Worm (Caenorhabditis elegans): ENCODE results near the gene spp-13.

Gene spp-13

DNA sequence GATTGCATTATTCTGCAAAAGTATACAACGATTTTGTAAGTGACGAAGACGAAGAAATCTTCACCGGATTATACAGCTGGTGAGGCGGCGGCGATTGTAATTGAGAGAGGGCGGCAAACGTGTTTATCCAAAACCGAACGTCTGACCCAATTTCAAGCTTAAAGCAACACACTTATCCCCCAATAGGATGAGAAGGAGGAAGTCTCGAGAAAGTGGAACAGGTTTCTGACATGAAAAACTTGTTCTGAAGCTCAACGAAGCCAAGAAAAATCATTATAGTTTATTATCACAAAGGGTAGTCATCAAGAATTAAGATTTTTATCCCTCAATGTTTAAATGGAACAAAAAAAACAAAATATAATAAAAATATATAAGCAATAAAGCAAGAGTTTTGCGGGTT lies at the start of gene spp-13:
Gene spp-13 (minus strand): TSS at position 143 of the 400 bp plus-strand sequence.
- TF ChIP-seq hlh-1 (tag; optimal IDR thresholded peaks at IDR 0.05) (no peak), nhr-28 (tag; optimal IDR thresholded peaks at IDR 0.05) (no peak), nhr-76 (tag; optimal IDR thresholded peaks at IDR 0.05) (no peak), ceh-43 (GFP tag; optimal IDR thresholded peaks at IDR 0.05) (no peak), ces-1 (GFP tag; optimal IDR thresholded peaks at IDR 0.05) (peak; percentile 33), ham-2 (GFP tag; optimal IDR thresholded peaks at IDR 0.05) (peak; percentile 3), flh-1 (GFP tag; optimal IDR thresholded peaks at IDR 0.05) (no peak), elt-3 (tag; optimal IDR thresholded peaks at IDR 0.05) (no peak)

DNA sequence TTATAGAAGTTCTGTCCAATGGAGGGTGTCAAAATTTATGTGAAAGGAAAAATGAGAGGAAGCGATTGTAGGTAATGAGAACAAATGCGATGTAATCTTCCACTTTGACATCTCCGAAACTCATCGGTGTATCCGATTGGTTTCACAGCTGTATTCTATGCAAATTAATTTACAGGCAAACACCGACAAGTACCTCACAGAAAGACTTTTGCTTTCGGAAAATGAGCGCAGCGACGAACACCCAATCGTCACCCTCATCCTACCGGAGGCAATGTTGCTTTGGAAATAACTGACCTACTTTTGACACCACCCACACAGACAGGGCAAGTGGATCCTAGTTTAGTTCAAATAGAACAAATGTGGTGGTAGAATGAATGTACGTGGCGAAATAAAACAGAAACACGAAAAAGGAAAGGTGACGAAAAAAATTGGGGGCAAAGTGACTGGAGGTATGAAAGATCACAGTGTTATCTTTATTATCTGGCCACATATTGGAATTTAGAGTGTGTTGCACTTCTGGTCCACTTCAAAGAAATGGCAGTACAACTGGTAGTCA lies 45.6 kb upstream of the spp-13 start:
- TF ChIP-seq lin-32 (GFP tag; optimal IDR thresholded peaks at IDR 0.05) (no peak), elt-1 (tag; optimal IDR thresholded peaks at IDR 0.05; ENCODE audit: borderline replicate concordance, insufficient read depth) (peak; percentile 44)

DNA sequence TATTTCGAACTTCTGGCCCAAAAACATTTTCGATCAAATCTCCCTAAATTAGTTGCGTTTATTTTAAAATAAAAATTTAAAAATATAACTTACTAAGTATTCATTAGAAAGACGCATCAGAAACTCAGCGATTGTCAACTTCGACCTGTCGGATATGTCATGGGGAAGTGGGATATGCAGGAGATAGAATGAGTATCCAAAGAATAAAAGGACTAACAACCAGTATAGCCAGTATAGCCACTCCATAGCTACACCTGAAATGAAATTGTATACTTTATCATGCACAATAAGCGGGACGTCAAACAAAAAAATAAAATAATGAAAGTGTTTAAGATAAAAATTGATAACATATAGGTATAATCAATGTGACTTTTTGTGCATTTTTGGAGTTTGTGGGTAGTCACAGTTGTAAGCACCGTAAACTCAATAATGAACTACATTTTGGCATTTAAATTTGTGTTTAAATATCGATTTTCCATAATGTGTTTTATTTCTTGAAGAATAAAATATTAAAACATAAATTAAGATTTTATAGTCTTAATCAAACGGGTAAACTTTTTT lies 44.8 kb upstream of the spp-13 start, which contains the start of gene F16F9.4:
Gene F16F9.4 (minus strand): TSS at position 276 of the 561 bp plus-strand sequence.
- no peak for TF ChIP-seq zip-8 (tag; optimal IDR thresholded peaks at IDR 0.05)
- no peak for TF ChIP-seq unc-120 (tag; optimal IDR thresholded peaks at IDR 0.05; ENCODE audit: poor library complexity, severe bottlenecking)
- TF ChIP-seq nhr-2 (tag; optimal IDR thresholded peaks at IDR 0.05) = no peak
- no peak for TF ChIP-seq hlh-1 (tag; optimal IDR thresholded peaks at IDR 0.05)
- TF ChIP-seq tbx-8 (GFP tag; optimal IDR thresholded peaks at IDR 0.05) = no peak
- no peak for TF ChIP-seq ham-2 (GFP tag; optimal IDR thresholded peaks at IDR 0.05)
- TF ChIP-seq ceh-83 (GFP tag; optimal IDR thresholded peaks at IDR 0.05) = no peak
- no peak for TF ChIP-seq nhr-76 (tag; optimal IDR thresholded peaks at IDR 0.05)

DNA sequence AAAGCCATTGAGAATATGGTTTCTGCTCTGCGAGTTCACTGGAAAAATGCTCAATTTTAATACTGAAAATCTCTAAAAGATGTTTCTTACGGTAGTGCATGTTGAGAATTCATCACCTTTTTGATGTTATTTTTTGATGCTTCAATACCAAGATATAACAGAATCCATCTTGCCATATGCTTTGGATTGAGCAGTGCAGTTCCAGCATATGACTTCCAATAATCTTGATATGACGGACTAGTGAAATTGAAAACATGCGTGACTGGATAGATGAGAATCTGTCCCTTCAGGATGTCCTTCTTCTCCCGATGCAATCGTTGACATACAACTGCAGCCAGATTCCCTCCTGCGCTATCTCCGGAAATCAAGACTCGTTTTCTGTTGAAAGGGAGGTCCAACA lies 42.6 kb upstream of the spp-13 start:
- TF ChIP-seq elt-1 (tag; optimal IDR thresholded peaks at IDR 0.05; ENCODE audit: borderline replicate concordance, insufficient read depth) (peak; percentile 60), mls-2 (tag; optimal IDR thresholded peaks at IDR 0.05) (no peak)

DNA sequence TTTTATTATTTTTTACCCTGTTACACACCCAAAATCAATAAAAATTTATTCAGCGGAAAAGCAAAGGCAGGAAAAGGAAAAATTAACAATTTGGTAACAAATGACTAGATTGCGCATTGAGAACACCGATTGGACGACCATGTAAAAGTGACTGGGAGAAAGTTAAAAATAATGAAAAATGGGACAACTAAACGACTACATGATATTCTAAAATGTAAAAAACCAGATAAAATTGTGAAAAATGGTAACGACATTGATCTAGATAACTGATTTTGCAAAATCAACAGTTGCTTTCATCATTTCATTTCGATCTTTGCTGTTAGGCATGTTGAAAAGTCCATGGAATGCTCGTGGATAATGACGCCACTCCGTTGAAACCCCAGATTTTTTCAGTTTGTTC lies 41.5 kb upstream of the spp-13 start:
- no peak for TF ChIP-seq nhr-12 (tag; optimal IDR thresholded peaks at IDR 0.05)
- TF ChIP-seq nhr-2 (tag; optimal IDR thresholded peaks at IDR 0.05) = no peak
- no peak for TF ChIP-seq unc-62 (GFP tag; optimal IDR thresholded peaks at IDR 0.05)
- TF ChIP-seq lin-13 (tag; optimal IDR thresholded peaks at IDR 0.05) = no peak
- no peak for TF ChIP-seq sptf-1 (tag; optimal IDR thresholded peaks at IDR 0.05)
- TF ChIP-seq ceh-39 (tag; optimal IDR thresholded peaks at IDR 0.05) = no peak
- no peak for TF ChIP-seq ham-2 (GFP tag; optimal IDR thresholded peaks at IDR 0.05)
- no peak for TF ChIP-seq elt-1 (tag; optimal IDR thresholded peaks at IDR 0.05; ENCODE audit: borderline replicate concordance, insufficient read depth)
- TF ChIP-seq snpc-4 (tag; optimal IDR thresholded peaks at IDR 0.05) = no peak
- no peak for TF ChIP-seq ces-1 (GFP tag; optimal IDR thresholded peaks at IDR 0.05)
- TF ChIP-seq pha-4 (tag; optimal IDR thresholded peaks at IDR 0.05) = no peak

DNA sequence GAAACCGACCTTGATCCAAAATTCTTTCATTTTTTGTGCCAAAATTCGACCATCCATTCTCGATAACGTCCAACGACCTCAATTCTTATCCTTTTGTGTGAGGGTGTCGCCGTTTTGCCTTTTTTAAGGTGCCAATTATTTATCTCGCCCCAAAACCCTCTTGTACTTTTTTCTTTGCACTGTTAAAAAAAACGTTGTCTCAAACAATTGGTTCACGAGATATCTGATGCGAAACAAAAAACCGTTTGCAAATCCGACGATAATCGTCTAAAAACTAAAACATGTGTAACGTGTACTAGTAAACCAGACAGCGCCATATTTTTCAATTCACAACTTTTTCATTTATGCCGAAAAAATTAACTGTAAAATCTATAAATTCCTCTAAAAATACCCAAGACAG lies 39.0 kb upstream of the spp-13 start, which contains the start of gene F16F9.3:
Gene F16F9.3 (plus strand): TSS at position 301 of the 400 bp plus-strand sequence.
- no peak for TF ChIP-seq nhr-76 (tag; optimal IDR thresholded peaks at IDR 0.05)
- no peak for TF ChIP-seq pha-4 (tag; optimal IDR thresholded peaks at IDR 0.05)
- no peak for TF ChIP-seq ztf-11 (tag; optimal IDR thresholded peaks at IDR 0.05)
- TF ChIP-seq ces-1 (GFP tag; optimal IDR thresholded peaks at IDR 0.05) = no peak
- TF ChIP-seq hlh-1 (tag; optimal IDR thresholded peaks at IDR 0.05) = no peak
- TF ChIP-seq elt-1 (tag; optimal IDR thresholded peaks at IDR 0.05; ENCODE audit: borderline replicate concordance, insufficient read depth) = no peak
- no peak for TF ChIP-seq lin-13 (tag; optimal IDR thresholded peaks at IDR 0.05)
- no peak for TF ChIP-seq elt-3 (tag; optimal IDR thresholded peaks at IDR 0.05)
- no peak for TF ChIP-seq lsy-2 (tag; optimal IDR thresholded peaks at IDR 0.05)
- TF ChIP-seq unc-62 (GFP tag; optimal IDR thresholded peaks at IDR 0.05) = no peak
- TF ChIP-seq mep-1 (tag; optimal IDR thresholded peaks at IDR 0.05) = no peak
- no peak for TF ChIP-seq mls-2 (tag; optimal IDR thresholded peaks at IDR 0.05)
